Worm (Caenorhabditis elegans) whole organism, mixed stage, embryonic: ENCODE results near the gene eyg-1.

Experiments used
- bed-3 ChIP-seq: fragments of 200-800 bp; sonication (Bioruptor generic); optimal IDR thresholded peaks from 3 replicates; lab custom pipeline; 2018; ENCODE audit warnings: mild to moderate bottlenecking, missing genetic modification characterization, moderate library complexity, missing compliant biosample characterization
- ces-1 ChIP-seq: fragments of 150-350 bp; optimal IDR thresholded peaks from 2 replicates; lab custom pipeline; 2014; ENCODE audit warnings: missing biosample characterization, missing genetic modification reagents, missing genetic modification characterization
- lin-32 ChIP-seq: fragments of 200-800 bp; sonication (Bioruptor generic); optimal IDR thresholded peaks from 2 replicates; lab custom pipeline; 2018; ENCODE audit warnings: mild to moderate bottlenecking, missing genetic modification characterization, missing compliant biosample characterization
- mab-5 ChIP-seq: fragments of 150-350 bp; optimal IDR thresholded peaks from 2 replicates; lab custom pipeline; 2014; ENCODE audit warnings: missing biosample characterization, missing genetic modification characterization
- nhr-237 ChIP-seq: fragments of 150-350 bp; optimal IDR thresholded peaks from 2 replicates; lab custom pipeline; 2014; ENCODE audit warnings: missing biosample characterization, missing genetic modification characterization
- nhr-28 ChIP-seq: fragments of 150-350 bp; optimal IDR thresholded peaks from 2 replicates; lab custom pipeline; 2014; ENCODE audit warnings: missing biosample characterization, missing genetic modification characterization
- snpc-4 ChIP-seq: fragments of 150-350 bp; optimal IDR thresholded peaks from 2 replicates; lab custom pipeline; 2014; ENCODE audit warnings: missing biosample characterization, missing genetic modification characterization

DNA sequence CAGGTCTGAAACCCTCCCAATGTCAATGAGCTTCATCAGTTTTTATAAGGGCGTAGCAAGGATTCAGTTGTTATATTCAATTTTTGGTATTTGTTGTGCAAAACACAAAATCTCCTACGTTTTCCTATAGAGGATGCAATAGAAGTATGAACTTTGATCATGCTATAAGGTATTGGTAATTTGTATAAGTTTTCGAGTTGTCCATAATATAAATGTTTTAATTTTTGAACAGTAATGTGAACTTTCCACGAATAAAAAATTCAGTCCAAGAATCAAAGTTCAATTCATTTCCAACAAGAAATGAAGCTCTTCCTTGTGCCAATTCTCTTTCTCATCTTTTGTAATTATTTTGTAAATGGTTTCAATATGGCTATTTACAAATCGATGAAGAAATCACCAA, 3.3 kb upstream of the eyg-1 start, which contains the start of gene ZK938.12:
- TF ChIP-seq snpc-4 (tag; lab: Kevin White, UChicago) (no peak), ces-1 (GFP tag; lab: Kevin White, UChicago) (no peak), nhr-237 (tag; lab: Kevin White, UChicago) (no peak), lin-32 (GFP tag; lab: Kevin White, UChicago) (no peak), nhr-28 (tag; lab: Kevin White, UChicago) (no peak), bed-3 (no peak), mab-5 (tag; lab: Kevin White, UChicago) (no peak)
